Fruit fly (Drosophila melanogaster) whole organism, embryonic: ENCODE results near the gene CG33124.

Experiments
- Antp ChIP-seq: fragments of 200-800 bp; sonication (Bioruptor generic); optimal IDR thresholded peaks from 3 replicates; lab custom pipeline; 2016; ENCODE audit warnings: missing biosample characterization, missing genetic modification characterization
- Atf-2 ChIP-seq: fragments of 200-800 bp; sonication (Bioruptor generic); optimal IDR thresholded peaks from 2 replicates; lab custom pipeline; 2016; ENCODE audit warnings: missing biosample characterization, missing genetic modification characterization
- CG10274 ChIP-seq: fragments of 200-800 bp; sonication (Bioruptor generic); optimal IDR thresholded peaks from 3 replicates; lab custom pipeline; 2017; ENCODE audit warnings: missing biosample characterization, mild to moderate bottlenecking, missing genetic modification characterization
- CG10565 ChIP-seq: fragments of 200-800 bp; sonication (Bioruptor generic); optimal IDR thresholded peaks from 3 replicates; lab custom pipeline; 2016; ENCODE audit warnings: missing biosample characterization, mild to moderate bottlenecking, missing genetic modification characterization
- CG13123 ChIP-seq: fragments of 200-800 bp; sonication (Bioruptor generic); optimal IDR thresholded peaks from 2 replicates; lab custom pipeline; 2016; ENCODE audit warnings: missing biosample characterization, missing genetic modification characterization
- CG13296 ChIP-seq: fragments of 200-800 bp; sonication (Bioruptor generic); optimal IDR thresholded peaks from 3 replicates; lab custom pipeline; 2018; ENCODE audit warnings: missing biosample characterization, mild to moderate bottlenecking, missing genetic modification characterization
- CG17359 ChIP-seq: fragments of 200-800 bp; sonication (Bioruptor generic); optimal IDR thresholded peaks from 3 replicates; lab custom pipeline; 2018; ENCODE audit warnings: missing biosample characterization, mild to moderate bottlenecking, missing genetic modification characterization, moderate library complexity
- CG17912 ChIP-seq: fragments of 200-800 bp; sonication (Bioruptor generic); optimal IDR thresholded peaks from 2 replicates; lab custom pipeline; 2018; ENCODE audit warnings: missing biosample characterization, mild to moderate bottlenecking, missing genetic modification characterization
- CG2678 ChIP-seq: fragments of 200-800 bp; sonication (Bioruptor generic); optimal IDR thresholded peaks from 3 replicates; lab custom pipeline; 2019; ENCODE audit warnings: missing biosample characterization, mild to moderate bottlenecking, missing genetic modification characterization, moderate library complexity
- CG3847 ChIP-seq: fragments of 200-800 bp; sonication (Bioruptor generic); IDR thresholded peaks from 2 replicates; pipeline ENCODE4 v1.3.6; 2022; ENCODE audit warnings: missing biosample characterization, missing genetic modification characterization
- CG6791 ChIP-seq: fragments of 200-800 bp; sonication (Bioruptor generic); IDR thresholded peaks from 3 replicates; pipeline ENCODE4 v1.3.6; 2022; ENCODE audit warnings: missing biosample characterization, missing genetic modification characterization; ENCODE audit not compliant: partially characterized antibody
- CG7786 ChIP-seq: fragments of 200-800 bp; sonication (Bioruptor generic); optimal IDR thresholded peaks from 2 replicates; lab custom pipeline; 2016; ENCODE audit warnings: missing biosample characterization, missing genetic modification characterization
- CG9437 ChIP-seq: fragments of 200-800 bp; sonication (Bioruptor generic); optimal IDR thresholded peaks from 2 replicates; lab custom pipeline; 2018; ENCODE audit warnings: missing biosample characterization, mild to moderate bottlenecking, missing genetic modification characterization
- HHEX ChIP-seq: fragments of 200-800 bp; sonication (Bioruptor generic); optimal IDR thresholded peaks from 3 replicates; lab custom pipeline; 2017; ENCODE audit warnings: missing biosample characterization, mild to moderate bottlenecking, missing genetic modification characterization, missing genetic modification reagents
- Med ChIP-seq: fragments of 200-800 bp; sonication (Bioruptor generic); peaks from one replicate; lab custom pipeline; 2016; ENCODE audit warnings: missing biosample characterization, missing genetic modification characterization, mild to moderate bottlenecking, inconsistent platforms, moderate library complexity
- Mes4 ChIP-seq: fragments of 200-800 bp; sonication (Bioruptor generic); optimal IDR thresholded peaks from 2 replicates; lab custom pipeline; 2016; ENCODE audit warnings: missing biosample characterization, missing genetic modification characterization
- Mrtf ChIP-seq: fragments of 200-800 bp; sonication (Bioruptor generic); IDR thresholded peaks from 3 replicates; pipeline ENCODE4 v1.3.6; 2022; ENCODE audit warnings: missing biosample characterization, missing genetic modification characterization
- Opbp ChIP-seq: fragments of 200-800 bp; sonication (Bioruptor generic); IDR thresholded peaks from 3 replicates; pipeline ENCODE4 v1.3.6; 2022; ENCODE audit warnings: missing biosample characterization, missing genetic modification characterization; ENCODE audit not compliant: partially characterized antibody
- Ptx1 ChIP-seq: fragments of 200-800 bp; sonication (Bioruptor generic); IDR thresholded peaks from 2 replicates; pipeline ENCODE4 v1.3.6; 2022; ENCODE audit warnings: missing biosample characterization, missing genetic modification characterization
- Xrp1 ChIP-seq: fragments of 200-800 bp; sonication (Bioruptor generic); IDR thresholded peaks from 2 replicates; pipeline ENCODE4 v1.3.6; 2022; ENCODE audit warnings: missing biosample characterization, missing genetic modification characterization
- al ChIP-seq: fragments of 200-800 bp; sonication (Bioruptor generic); IDR thresholded peaks from 2 replicates; pipeline ENCODE4 v1.3.6; 2022; ENCODE audit warnings: missing biosample characterization, missing genetic modification characterization
- ato ChIP-seq: fragments of 200-800 bp; sonication (Bioruptor generic); IDR thresholded peaks from 2 replicates; pipeline ENCODE4 v1.3.6; 2022; ENCODE audit warnings: missing biosample characterization, missing genetic modification characterization; ENCODE audit not compliant: partially characterized antibody
- bcd ChIP-seq: fragments of 200-800 bp; sonication (Bioruptor generic); optimal IDR thresholded peaks from 2 replicates; lab custom pipeline; 2017; ENCODE audit warnings: missing biosample characterization, mild to moderate bottlenecking, missing genetic modification characterization
- bigmax ChIP-seq: fragments of 200-800 bp; sonication (Bioruptor generic); optimal IDR thresholded peaks from 2 replicates; lab custom pipeline; 2018; ENCODE audit warnings: missing biosample characterization, mild to moderate bottlenecking, missing genetic modification characterization
- ci ChIP-seq: fragments of 200-800 bp; sonication (Bioruptor generic); IDR thresholded peaks from 3 replicates; pipeline ENCODE4 v1.3.6; 2022; ENCODE audit warnings: missing biosample characterization, missing genetic modification characterization
- dm ChIP-seq: fragments of 200-800 bp; sonication (Bioruptor generic); optimal IDR thresholded peaks from 3 replicates; lab custom pipeline; 2016; ENCODE audit warnings: missing biosample characterization, missing genetic modification characterization
- gsb-n ChIP-seq: fragments of 200-800 bp; sonication (Bioruptor generic); optimal IDR thresholded peaks from 3 replicates; lab custom pipeline; 2018; ENCODE audit warnings: missing biosample characterization, mild to moderate bottlenecking, missing genetic modification characterization
- ham ChIP-seq: fragments of 200-800 bp; sonication (Bioruptor generic); IDR thresholded peaks from 2 replicates; pipeline ENCODE4 v1.3.6; 2022; ENCODE audit warnings: missing biosample characterization, missing genetic modification characterization
- kni ChIP-seq: fragments of 200-800 bp; sonication (Bioruptor generic); optimal IDR thresholded peaks from 3 replicates; lab custom pipeline; 2017; ENCODE audit warnings: mild to moderate bottlenecking, missing biosample characterization, missing genetic modification reagents, missing genetic modification characterization
- lmd ChIP-seq: fragments of 200-800 bp; sonication (Bioruptor generic); IDR thresholded peaks from 2 replicates; pipeline ENCODE4 v1.3.6; 2022; ENCODE audit warnings: missing biosample characterization, missing genetic modification characterization
- mam ChIP-seq: fragments of 200-800 bp; sonication (Bioruptor generic); optimal IDR thresholded peaks from 3 replicates; lab custom pipeline; 2016; ENCODE audit warnings: missing biosample characterization, missing genetic modification characterization
- nau ChIP-seq: fragments of 200-800 bp; sonication (Bioruptor generic); optimal IDR thresholded peaks from 3 replicates; lab custom pipeline; 2017; ENCODE audit warnings: missing biosample characterization, mild to moderate bottlenecking, missing genetic modification characterization, missing genetic modification reagents
- pita ChIP-seq: fragments of 200-800 bp; sonication (Bioruptor generic); optimal IDR thresholded peaks from 2 replicates; lab custom pipeline; 2017; ENCODE audit warnings: missing biosample characterization, mild to moderate bottlenecking, missing genetic modification characterization
- psq ChIP-seq: fragments of 200-800 bp; sonication (Bioruptor generic); optimal IDR thresholded peaks from 2 replicates; lab custom pipeline; 2017; ENCODE audit warnings: missing biosample characterization, missing genetic modification characterization
- sim ChIP-seq: fragments of 200-800 bp; sonication (Bioruptor generic); IDR thresholded peaks from 2 replicates; pipeline ENCODE4 v1.3.6; 2022; ENCODE audit warnings: missing biosample characterization, missing genetic modification characterization
- stwl ChIP-seq: fragments of 200-800 bp; sonication (Bioruptor generic); optimal IDR thresholded peaks from 3 replicates; lab custom pipeline; 2018; ENCODE audit warnings: missing biosample characterization, mild to moderate bottlenecking, missing genetic modification characterization, moderate library complexity
- tup ChIP-seq: fragments of 200-800 bp; sonication (Bioruptor generic); optimal IDR thresholded peaks from 2 replicates; lab custom pipeline; 2016; ENCODE audit warnings: missing biosample characterization, mild to moderate bottlenecking, missing genetic modification characterization, moderate library complexity
- vnd ChIP-seq: fragments of 200-800 bp; sonication (Bioruptor generic); IDR thresholded peaks from 3 replicates; pipeline ENCODE4 v1.3.6; 2022; ENCODE audit warnings: missing biosample characterization, missing genetic modification characterization; ENCODE audit not compliant: partially characterized antibody
- yki ChIP-seq: fragments of >200 bp; optimal IDR thresholded peaks from 3 replicates; lab custom pipeline; 2018

The CG33124 gene

DNA sequence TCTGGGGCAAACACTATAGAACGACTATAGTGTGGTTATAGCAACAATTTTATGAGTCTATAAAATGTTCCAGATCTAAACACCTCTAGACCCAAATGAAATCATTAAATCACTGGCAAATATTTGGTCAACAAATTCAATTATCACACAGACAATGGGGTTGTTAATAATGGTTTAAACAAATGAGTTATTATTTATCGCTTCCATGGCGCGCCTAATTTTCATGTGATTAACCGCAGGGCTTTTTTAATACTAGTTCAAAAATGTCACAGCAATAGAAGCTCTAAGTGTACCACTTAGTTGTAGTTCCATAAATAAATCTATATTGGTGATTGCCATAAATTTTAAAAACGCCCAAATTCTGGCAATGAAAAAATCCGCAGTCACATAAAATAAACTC is at the start of gene CG33124:
Gene CG33124 (minus strand): TSS at position 101 of the 400 bp plus-strand sequence.
- peak; percentile 28 for TF ChIP-seq CG2678 (tag; lab: Kevin White, UChicago)
- peak; percentile 3 for TF ChIP-seq CG13296
- no peak for TF ChIP-seq lmd (GFP tag; lab: Robert Waterston, UW)
- peak; percentile 7 for TF ChIP-seq Med (GFP tag; lab: Kevin White, UChicago)

DNA sequence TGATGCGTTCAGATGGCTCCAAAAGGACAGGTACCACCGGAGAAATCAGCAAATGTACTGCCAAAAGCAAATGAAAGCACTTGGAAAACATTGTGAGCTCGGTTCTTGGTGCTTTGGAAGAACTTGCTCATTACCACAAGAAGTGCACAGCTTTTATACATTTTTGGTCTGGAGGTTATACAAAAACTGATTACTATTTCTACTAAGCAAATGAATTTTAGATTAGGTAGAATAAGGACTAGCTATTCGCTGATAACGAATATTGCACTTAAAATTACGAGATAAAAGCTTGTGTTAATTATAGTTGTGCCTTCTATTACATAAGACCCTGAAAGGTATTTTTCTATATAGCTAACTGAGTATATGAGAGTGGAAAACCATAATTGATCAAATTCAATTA is 46.0 kb upstream of the CG33124 start, which contains the start of gene Send1:
Gene Send1 (minus strand): TSS at position 101 of the 400 bp plus-strand sequence.
- TF ChIP-seq CG6791, result no peak
- no peak for TF ChIP-seq pita
- no peak for TF ChIP-seq yki (lab: Kevin White, UChicago)
- no peak for TF ChIP-seq al (GFP tag; lab: Robert Waterston, UW)
- no peak for TF ChIP-seq Antp
- no peak for TF ChIP-seq dm (GFP tag; lab: Kevin White, UChicago)
- TF ChIP-seq CG3847 (GFP tag; lab: Robert Waterston, UW), result no peak
- TF ChIP-seq CG13123 (GFP tag; lab: Kevin White, UChicago), result no peak
- no peak for TF ChIP-seq Atf-2 (GFP tag; lab: Kevin White, UChicago)
- TF ChIP-seq vnd (GFP tag; lab: Robert Waterston, UW), result no peak
- TF ChIP-seq ci, result no peak
- TF ChIP-seq Mes4 (GFP tag; lab: Kevin White, UChicago), result no peak
- no peak for TF ChIP-seq HHEX (GFP tag; lab: Kevin White, UChicago)
- no peak for TF ChIP-seq tup

DNA sequence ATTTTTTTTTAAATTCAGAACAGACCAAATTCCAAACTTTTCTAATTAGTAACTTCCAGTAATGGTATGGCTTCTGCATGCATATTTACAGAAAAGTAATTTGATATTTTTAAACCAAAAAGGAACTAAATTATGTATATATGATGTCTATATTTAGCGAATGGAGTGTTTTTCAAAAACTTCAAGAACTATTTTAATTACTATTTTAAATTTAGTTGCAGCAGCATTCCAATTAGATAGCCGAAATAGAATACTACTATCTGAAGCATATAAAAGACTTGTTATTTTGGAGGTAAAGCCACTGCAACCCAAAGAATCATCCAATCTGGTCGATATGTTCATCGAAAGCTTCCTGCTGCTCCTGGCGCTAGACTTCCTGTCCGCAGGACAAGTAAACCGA is 43.8 kb upstream of the CG33124 start, which contains the start of gene CG17234:
Gene CG17234 (plus strand): TSS at position 301 of the 400 bp plus-strand sequence.
- TF ChIP-seq Opbp (no peak), bigmax (GFP tag; lab: Kevin White, UChicago) (no peak), nau (no peak), CG3847 (GFP tag; lab: Robert Waterston, UW) (no peak), stwl (tag; lab: Kevin White, UChicago) (no peak), al (GFP tag; lab: Robert Waterston, UW) (no peak), CG17359 (no peak), CG10274 (GFP tag; lab: Kevin White, UChicago) (no peak), CG9437 (no peak), ato (no peak), mam (no peak), CG17912 (GFP tag; lab: Kevin White, UChicago) (no peak)

DNA sequence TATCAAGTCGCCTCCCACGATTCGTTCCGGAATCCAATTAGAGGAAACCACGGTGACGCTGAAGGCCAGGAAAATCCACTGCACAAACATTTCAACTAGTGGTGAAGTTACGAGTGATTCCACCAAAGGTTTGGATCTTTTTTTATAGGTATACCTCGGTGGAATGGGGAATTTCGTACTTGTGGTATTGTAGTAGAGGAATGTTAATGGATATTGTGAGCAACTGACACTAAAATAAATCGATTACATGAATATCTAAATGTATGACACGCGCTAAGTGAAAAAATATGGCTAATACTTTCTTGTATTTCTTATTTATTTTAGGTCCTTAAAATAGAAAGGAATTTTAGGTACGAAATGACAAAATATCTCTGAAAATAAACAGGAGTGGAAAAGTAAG is 43.3 kb upstream of the CG33124 start, which contains the start of gene CG17239:
Gene CG17239 (minus strand): TSS at position 101 of the 400 bp plus-strand sequence.
- no peak for TF ChIP-seq ham (GFP tag; lab: Robert Waterston, UW)
- TF ChIP-seq Mrtf (GFP tag; lab: Robert Waterston, UW), result no peak
- TF ChIP-seq sim (GFP tag; lab: Robert Waterston, UW), result no peak
- TF ChIP-seq Xrp1 (GFP tag; lab: Robert Waterston, UW), result no peak
- TF ChIP-seq Ptx1, result no peak
- no peak for TF ChIP-seq bcd (GFP tag; lab: Kevin White, UChicago)
- no peak for TF ChIP-seq CG7786
- no peak for TF ChIP-seq kni (GFP tag; lab: Kevin White, UChicago)
- TF ChIP-seq gsb-n (tag; lab: Kevin White, UChicago), result no peak
- TF ChIP-seq CG10565, result no peak
- TF ChIP-seq psq (GFP tag; lab: Kevin White, UChicago), result no peak
